Fruit fly (Drosophila melanogaster) whole organism, embryonic: ENCODE data around the gene CG31819.
A peak's percentile ranks its signal among the peaks of the same experiment; 100 is the strongest.

ENCODE experiments used
- ATbp ChIP-seq: fragments of 200-800 bp; sonication (Bioruptor generic); optimal IDR thresholded peaks from 2 replicates; lab custom pipeline; 2017; ENCODE audit warnings: missing biosample characterization, mild to moderate bottlenecking, missing genetic modification characterization, missing genetic modification reagents
- Ada2b ChIP-seq: fragments of 200-800 bp; sonication (Bioruptor generic); IDR thresholded peaks from 2 replicates; pipeline ENCODE4 v1.3.6; 2022; ENCODE audit warnings: missing biosample characterization, missing genetic modification characterization
- Atf-2 ChIP-seq: fragments of 200-800 bp; sonication (Bioruptor generic); optimal IDR thresholded peaks from 2 replicates; lab custom pipeline; 2016; ENCODE audit warnings: missing biosample characterization, missing genetic modification characterization
- Awh ChIP-seq: fragments of 200-800 bp; sonication (Bioruptor generic); IDR thresholded peaks from 2 replicates; pipeline ENCODE4, ENCODE4 v1.3.6; 2022; ENCODE audit warnings: missing biosample characterization, missing genetic modification characterization
- CG10267 ChIP-seq: fragments of 200-800 bp; sonication (Bioruptor generic); optimal IDR thresholded peaks from 2 replicates; lab custom pipeline; 2018; ENCODE audit warnings: missing biosample characterization, mild to moderate bottlenecking, missing genetic modification characterization, moderate library complexity
- CG11085 ChIP-seq: fragments of 200-800 bp; sonication (Bioruptor generic); IDR thresholded peaks from 2 replicates; pipeline ENCODE4 v1.3.6; 2022; ENCODE audit warnings: missing biosample characterization, missing genetic modification characterization
- CG12104 ChIP-seq: fragments of 200-800 bp; sonication (Bioruptor generic); optimal IDR thresholded peaks from 3 replicates; lab custom pipeline; 2016; ENCODE audit warnings: missing biosample characterization, missing genetic modification characterization
- CG15011 ChIP-seq: fragments of 200-800 bp; sonication (Bioruptor generic); optimal IDR thresholded peaks from 3 replicates; lab custom pipeline; 2018; ENCODE audit warnings: missing biosample characterization, mild to moderate bottlenecking, missing genetic modification characterization
- CG1529 ChIP-seq: fragments of 200-800 bp; sonication (Bioruptor generic); optimal IDR thresholded peaks from 3 replicates; lab custom pipeline; 2018; ENCODE audit warnings: missing biosample characterization, missing genetic modification characterization
- CG1603 ChIP-seq: fragments of 200-800 bp; sonication (Bioruptor generic); optimal IDR thresholded peaks from 2 replicates; lab custom pipeline; 2019; ENCODE audit warnings: missing biosample characterization, mild to moderate bottlenecking, missing genetic modification characterization, moderate library complexity
- CG17829 ChIP-seq: fragments of 200-800 bp; optimal IDR thresholded peaks from 2 replicates; lab custom pipeline; 2019; ENCODE audit warnings: missing biosample characterization, mild to moderate bottlenecking, missing genetic modification characterization, moderate library complexity
- CG18011 ChIP-seq: fragments of 200-800 bp; sonication (Bioruptor generic); optimal IDR thresholded peaks from 2 replicates; lab custom pipeline; 2017; ENCODE audit warnings: missing biosample characterization, missing genetic modification characterization, mild to moderate bottlenecking, moderate library complexity, missing genotype
- CG2120 ChIP-seq: fragments of 200-800 bp; sonication (Bioruptor generic); optimal IDR thresholded peaks from 3 replicates; lab custom pipeline; 2016; ENCODE audit warnings: missing biosample characterization, missing genetic modification characterization
- CG30020 ChIP-seq: fragments of 200-800 bp; optimal IDR thresholded peaks from 2 replicates; lab custom pipeline; 2019; ENCODE audit warnings: missing biosample characterization, mild to moderate bottlenecking, missing genetic modification characterization, moderate library complexity
- CG31365 ChIP-seq: fragments of 200-800 bp; sonication (Bioruptor generic); optimal IDR thresholded peaks from 2 replicates; lab custom pipeline; 2018; ENCODE audit warnings: missing biosample characterization, mild to moderate bottlenecking, missing genetic modification characterization
- CG4424 ChIP-seq: fragments of 200-800 bp; sonication (Bioruptor generic); optimal IDR thresholded peaks from 3 replicates; lab custom pipeline; 2016; ENCODE audit warnings: missing biosample characterization, missing genetic modification characterization
- CG6175 ChIP-seq: fragments of 200-800 bp; sonication (Bioruptor generic); IDR thresholded peaks from 3 replicates; pipeline ENCODE4 v1.3.6; 2022; ENCODE audit warnings: missing biosample characterization, missing genetic modification characterization
- CG6254 ChIP-seq: fragments of 200-800 bp; sonication (Bioruptor generic); optimal IDR thresholded peaks from 3 replicates; lab custom pipeline; 2017; ENCODE audit warnings: mild to moderate bottlenecking, missing biosample characterization, missing genetic modification reagents, missing genetic modification characterization
- CG6854 ChIP-seq: fragments of 200-800 bp; sonication (Bioruptor generic); optimal IDR thresholded peaks from 3 replicates; lab custom pipeline; 2017; ENCODE audit warnings: missing biosample characterization, mild to moderate bottlenecking, missing genetic modification characterization
- CG8089 ChIP-seq: fragments of 200-800 bp; sonication (Bioruptor generic); optimal IDR thresholded peaks from 3 replicates; lab custom pipeline; 2016; ENCODE audit warnings: missing biosample characterization, missing genetic modification characterization
- CG9932 ChIP-seq: fragments of 200-800 bp; sonication (Bioruptor generic); IDR thresholded peaks from 2 replicates; pipeline ENCODE4 v1.3.6; 2022; ENCODE audit warnings: missing biosample characterization, missing genetic modification characterization
- CTCF ChIP-seq: fragments of 200-800 bp; sonication (Bioruptor generic); optimal IDR thresholded peaks from 2 replicates; lab custom pipeline; 2017; ENCODE audit warnings: missing biosample characterization, mild to moderate bottlenecking, missing genetic modification characterization, moderate library complexity
- D ChIP-seq, 2 experiments: fragments of 200-800 bp in 1 of 2; fragments of >200 bp in 1 of 2; sonication (Bioruptor generic) in 1 of 2; optimal IDR thresholded peaks; 2 replicates in 1 of 2; 3 replicates in 1 of 2; lab custom pipeline; 2017; ENCODE audit warnings: mild to moderate bottlenecking in 1 of 2, missing biosample characterization in 1 of 2, missing genetic modification characterization in 1 of 2, missing genetic modification reagents in 1 of 2
- Dip3 ChIP-seq: fragments of 200-800 bp; sonication (Bioruptor generic); optimal IDR thresholded peaks from 3 replicates; lab custom pipeline; 2016; ENCODE audit warnings: missing biosample characterization, missing genetic modification characterization
- Ets65A ChIP-seq: fragments of 200-800 bp; sonication (Bioruptor generic); peaks from one replicate; lab custom pipeline; 2016; ENCODE audit warnings: missing biosample characterization, missing genetic modification characterization
- Ets97D ChIP-seq: fragments of 200-800 bp; sonication (Bioruptor generic); optimal IDR thresholded peaks from 3 replicates; lab custom pipeline; 2016; ENCODE audit warnings: missing biosample characterization, missing genetic modification characterization
- MTF-1 ChIP-seq: fragments of 200-800 bp; sonication (Bioruptor generic); optimal IDR thresholded peaks from 2 replicates; lab custom pipeline; 2018; ENCODE audit warnings: missing biosample characterization, mild to moderate bottlenecking, missing genetic modification characterization, borderline replicate concordance
- Mrtf ChIP-seq: fragments of 200-800 bp; sonication (Bioruptor generic); IDR thresholded peaks from 3 replicates; pipeline ENCODE4 v1.3.6; 2022; ENCODE audit warnings: missing biosample characterization, missing genetic modification characterization
- Ssrp ChIP-seq: fragments of 200-800 bp; sonication (Bioruptor generic); optimal IDR thresholded peaks from 2 replicates; lab custom pipeline; 2018; ENCODE audit warnings: missing biosample characterization, mild to moderate bottlenecking, missing genetic modification characterization, moderate library complexity
- Taf1 ChIP-seq: fragments of 200-800 bp; sonication (Bioruptor generic); IDR thresholded peaks from 2 replicates; pipeline ENCODE4 v1.3.6; 2022; ENCODE audit warnings: missing biosample characterization, missing genetic modification characterization
- ato ChIP-seq: fragments of 200-800 bp; sonication (Bioruptor generic); IDR thresholded peaks from 2 replicates; pipeline ENCODE4 v1.3.6; 2022; ENCODE audit warnings: missing biosample characterization, missing genetic modification characterization; ENCODE audit not compliant: partially characterized antibody
- az2 ChIP-seq: fragments of 200-800 bp; sonication (Bioruptor generic); optimal IDR thresholded peaks from 3 replicates; lab custom pipeline; 2016; ENCODE audit warnings: missing biosample characterization, missing genetic modification characterization
- bigmax ChIP-seq: fragments of 200-800 bp; sonication (Bioruptor generic); optimal IDR thresholded peaks from 2 replicates; lab custom pipeline; 2018; ENCODE audit warnings: missing biosample characterization, mild to moderate bottlenecking, missing genetic modification characterization
- br ChIP-seq: fragments of >200 bp; optimal IDR thresholded peaks from 2 replicates; lab custom pipeline; 2017
- crp ChIP-seq, 2 experiments: fragments of 200-800 bp; sonication (Bioruptor generic); optimal IDR thresholded peaks; 2 replicates in 1 of 2; 3 replicates in 1 of 2; lab custom pipeline; 2017; ENCODE audit warnings: missing biosample characterization in 2 of 2, missing genetic modification characterization in 2 of 2, mild to moderate bottlenecking in 1 of 2, moderate library complexity in 1 of 2
- ewg ChIP-seq: fragments of 200-800 bp; sonication (Bioruptor generic); optimal IDR thresholded peaks from 3 replicates; lab custom pipeline; 2017; ENCODE audit warnings: mild to moderate bottlenecking, missing biosample characterization, missing genetic modification reagents, missing genetic modification characterization
- fd96Cb ChIP-seq: fragments of 200-800 bp; sonication (Bioruptor generic); optimal IDR thresholded peaks from 2 replicates; lab custom pipeline; 2018; ENCODE audit warnings: missing biosample characterization, mild to moderate bottlenecking, missing genetic modification characterization, moderate library complexity
- gem ChIP-seq: fragments of 200-800 bp; sonication (Bioruptor generic); optimal IDR thresholded peaks from 2 replicates; lab custom pipeline; 2019; ENCODE audit warnings: missing biosample characterization, mild to moderate bottlenecking, missing genetic modification characterization, moderate library complexity
- hb ChIP-seq: fragments of 200-800 bp; sonication (Bioruptor generic); IDR thresholded peaks from 3 replicates; pipeline ENCODE4 v1.3.6; 2022; ENCODE audit warnings: missing biosample characterization, missing genetic modification characterization; ENCODE audit not compliant: partially characterized antibody
- hth ChIP-seq: fragments of >200 bp; optimal IDR thresholded peaks from 2 replicates; lab custom pipeline; 2017; ENCODE audit warnings: inconsistent platforms
- kah ChIP-seq: fragments of 200-800 bp; sonication (Bioruptor generic); optimal IDR thresholded peaks from 2 replicates; lab custom pipeline; 2018; ENCODE audit warnings: missing biosample characterization, mild to moderate bottlenecking, missing genetic modification characterization
- lbe ChIP-seq: fragments of 200-800 bp; sonication (Bioruptor generic); optimal IDR thresholded peaks from 2 replicates; lab custom pipeline; 2016; ENCODE audit warnings: missing biosample characterization, mild to moderate bottlenecking, missing genetic modification characterization
- onecut ChIP-seq: fragments of 200-800 bp; sonication (Bioruptor generic); IDR thresholded peaks from 2 replicates; pipeline ENCODE4 v1.3.6; 2022; ENCODE audit warnings: missing biosample characterization, missing genetic modification characterization
- pfk ChIP-seq: fragments of 200-800 bp; sonication (Bioruptor generic); optimal IDR thresholded peaks from 2 replicates; lab custom pipeline; 2018; ENCODE audit warnings: missing biosample characterization, mild to moderate bottlenecking, missing genetic modification characterization, moderate library complexity
- schlank ChIP-seq: fragments of 200-800 bp; sonication (Bioruptor generic); optimal IDR thresholded peaks from 2 replicates; lab custom pipeline; 2018; ENCODE audit warnings: missing biosample characterization, mild to moderate bottlenecking, missing genetic modification characterization
- trh ChIP-seq: fragments of 200-800 bp; sonication (Bioruptor generic); optimal IDR thresholded peaks from 2 replicates; lab custom pipeline; 2016; ENCODE audit warnings: missing biosample characterization, missing genetic modification characterization

The CG31819 gene

DNA sequence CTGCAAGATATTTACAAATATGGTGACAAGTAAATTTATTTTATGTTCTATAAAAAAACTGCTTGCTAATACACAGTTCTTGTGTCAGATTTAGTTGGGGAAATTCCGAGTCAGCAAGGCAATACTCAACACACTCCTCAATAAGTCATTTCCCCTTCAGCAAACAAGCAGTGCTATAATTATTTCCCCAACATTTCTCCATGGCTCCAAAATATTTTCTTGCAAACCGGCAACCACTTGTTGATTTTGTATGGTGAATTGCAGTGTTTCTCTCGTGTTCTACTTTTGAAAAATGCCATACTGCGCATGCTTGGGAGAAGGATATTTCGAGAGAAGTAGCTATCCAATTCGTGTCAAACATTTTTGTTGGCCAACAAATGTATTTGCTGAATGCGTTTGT lies 13.1 kb upstream of the CG31819 start (continued):
- no peak for TF ChIP-seq bigmax (GFP tag; lab: Kevin White, UChicago)
- TF ChIP-seq Taf1, result no peak
- TF ChIP-seq lbe (GFP tag; lab: Kevin White, UChicago), result no peak
- TF ChIP-seq CG4424, result no peak
- no peak for TF ChIP-seq CG10267 (tag; lab: Kevin White, UChicago)
- TF ChIP-seq CG6175, result no peak
- no peak for TF ChIP-seq az2 (GFP tag; lab: Kevin White, UChicago)
- TF ChIP-seq kah (GFP tag; lab: Kevin White, UChicago), result peak; percentile 93
- peak; percentile 76 for TF ChIP-seq ewg (GFP tag; lab: Kevin White, UChicago)
- TF ChIP-seq Ssrp (tag; lab: Kevin White, UChicago), result no peak
- TF ChIP-seq Ets97D (GFP tag; lab: Kevin White, UChicago), result no peak
- TF ChIP-seq MTF-1 (GFP tag; lab: Kevin White, UChicago), result no peak
- no peak for TF ChIP-seq trh
- no peak for TF ChIP-seq CG18011
- no peak for TF ChIP-seq fd96Cb (tag; lab: Kevin White, UChicago)
- peak; percentile 86 for TF ChIP-seq CG31365 (tag; lab: Kevin White, UChicago)
- TF ChIP-seq br (lab: Kevin White, UChicago), result no peak
- no peak for TF ChIP-seq Dip3 (GFP tag; lab: Kevin White, UChicago)
- no peak for TF ChIP-seq Mrtf
- TF ChIP-seq Awh, result no peak
- TF ChIP-seq crp (GFP tag; optimal IDR thresholded peaks at IDR 0.05; lab: Kevin White, UChicago), result no peak
- no peak for TF ChIP-seq hb (GFP tag; lab: Robert Waterston, UW)
- TF ChIP-seq CG12104 (GFP tag; lab: Kevin White, UChicago), result no peak
- TF ChIP-seq ato (GFP tag; lab: Robert Waterston, UW), result no peak

DNA sequence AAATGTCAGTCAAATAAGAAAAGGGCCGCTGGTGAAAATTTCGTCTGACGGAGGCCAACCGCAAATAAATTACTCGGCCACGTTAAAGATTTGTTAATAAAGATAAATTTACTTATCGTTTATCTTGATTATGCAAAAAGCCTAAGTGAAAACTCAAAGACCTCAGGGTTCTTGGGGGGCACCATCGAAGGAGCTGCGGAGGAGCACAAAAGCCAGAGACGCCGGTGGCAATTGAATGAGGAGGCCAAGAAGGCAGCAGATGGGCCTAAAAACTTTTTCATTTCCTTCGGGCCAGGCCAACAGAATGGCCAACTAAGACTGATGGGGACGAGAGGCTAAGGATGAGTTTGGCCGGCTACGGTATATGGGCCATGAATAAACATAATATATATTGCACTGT lies 5.0 kb downstream of the CG31819 start:
- TF ChIP-seq CG8089 (GFP tag; lab: Kevin White, UChicago), result no peak
- no peak for TF ChIP-seq CG1529 (GFP tag; lab: Kevin White, UChicago)
- no peak for TF ChIP-seq CG6854 (GFP tag; lab: Kevin White, UChicago)
- TF ChIP-seq CG2120 (GFP tag; lab: Kevin White, UChicago), result no peak
- TF ChIP-seq hth (lab: Kevin White, UChicago), result no peak
- TF ChIP-seq onecut (GFP tag; lab: Robert Waterston, UW), result no peak
- no peak for TF ChIP-seq ATbp (GFP tag; lab: Kevin White, UChicago)
- TF ChIP-seq Ets65A (GFP tag; lab: Kevin White, UChicago), result peak; percentile 91

DNA sequence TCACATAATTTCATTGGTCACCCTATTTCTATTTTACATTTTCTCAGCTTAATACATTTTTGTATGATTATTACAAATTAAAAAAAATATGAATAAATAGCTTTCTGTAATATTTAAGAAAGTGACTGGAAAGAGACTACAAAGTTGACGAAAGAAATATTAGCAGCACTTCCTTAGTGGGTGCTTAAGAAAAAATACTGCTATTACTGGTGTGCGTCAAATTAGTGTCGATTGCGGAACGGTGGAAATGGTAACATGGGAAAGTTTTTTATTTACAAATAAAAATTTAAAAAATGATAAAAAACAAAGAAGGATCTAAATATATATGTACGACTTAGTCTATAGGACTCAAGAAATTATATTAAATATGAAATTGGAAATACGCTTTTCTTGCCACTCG lies 12.7 kb downstream of the CG31819 start:
- TF ChIP-seq CG12104 (GFP tag; lab: Kevin White, UChicago), result no peak
- TF ChIP-seq gem (tag; lab: Kevin White, UChicago), result no peak
- TF ChIP-seq Dip3 (GFP tag; lab: Kevin White, UChicago), result no peak
- peak; percentile 66 for TF ChIP-seq CG30020 (tag; lab: Kevin White, UChicago)
- peak; percentile 82 for TF ChIP-seq CTCF (GFP tag; lab: Kevin White, UChicago)
- peak; percentile 45 for TF ChIP-seq pfk (GFP tag; lab: Kevin White, UChicago)
- no peak for TF ChIP-seq D (optimal IDR thresholded peaks at IDR 0.05; lab: Kevin White, UChicago)
- no peak for TF ChIP-seq D (GFP tag; optimal IDR thresholded peaks at IDR 0.05; lab: Kevin White, UChicago)
- no peak for TF ChIP-seq CG15011
- TF ChIP-seq Ada2b, result no peak
- TF ChIP-seq CG17829 (tag; lab: Kevin White, UChicago), result no peak
- no peak for TF ChIP-seq schlank (tag; lab: Kevin White, UChicago)
- TF ChIP-seq CG11085 (GFP tag; lab: Robert Waterston, UW), result no peak
- TF ChIP-seq Atf-2, result no peak
- peak; percentile 69 for TF ChIP-seq CG6254 (GFP tag; lab: Kevin White, UChicago)
- no peak for TF ChIP-seq CG9932
- peak; percentile 48 for TF ChIP-seq CG1603
